Fruit fly (Drosophila melanogaster): Measurements from ENCODE around the gene CG9777.

dm6 chrX:16664405-16665064 is 32.5 kb upstream of the CG9777 start, which contains the start of gene CG15865:
- no peak for TF ChIP-seq CG12605 (GFP tag; IDR thresholded peaks at IDR 0.05)
- no peak for TF ChIP-seq D1 (tag; optimal IDR thresholded peaks at IDR 0.05)

Measured in whole organism, pupa.